Worm (Caenorhabditis elegans): Measurements from ENCODE around the gene Y77E11A.8.

- no peak for TF ChIP-seq lin-39 (tag; optimal IDR thresholded peaks at IDR 0.05)
- TF ChIP-seq elt-1 (tag; optimal IDR thresholded peaks at IDR 0.05): no peak
- TF ChIP-seq unc-39 (tag; optimal IDR thresholded peaks at IDR 0.05): no peak
Measured at ce11 chrIV:1407049-1407448, 17.8 kb downstream of the Y77E11A.8 start.

Data from whole organism, L3 larva.